Fruit fly (Drosophila melanogaster) whole organism, embryonic: ENCODE results near the gene SdicC.

Experiments used
- Awh ChIP-seq: fragments of 200-800 bp; sonication (Bioruptor generic); IDR thresholded peaks from 2 replicates; pipeline ENCODE4, ENCODE4 v1.3.6; 2022; ENCODE audit warnings: missing biosample characterization, missing genetic modification characterization
- BEAF-32 ChIP-seq: fragments of 200-800 bp; sonication (Bioruptor generic); optimal IDR thresholded peaks from 3 replicates; lab custom pipeline; 2017; ENCODE audit warnings: missing biosample characterization, missing genetic modification characterization, mild to moderate bottlenecking, moderate library complexity, missing genetic modification reagents
- CG1024 ChIP-seq: fragments of 200-800 bp; sonication (Bioruptor generic); IDR thresholded peaks from 2 replicates; pipeline ENCODE4 v1.3.6; 2022; ENCODE audit warnings: missing biosample characterization, missing genetic modification characterization
- CG10321 ChIP-seq: fragments of 200-800 bp; sonication (Bioruptor generic); IDR thresholded peaks from 2 replicates; pipeline ENCODE4 v1.3.6; 2022; ENCODE audit warnings: missing biosample characterization, missing genetic modification characterization
- CG11093 ChIP-seq: fragments of 200-800 bp; sonication (Bioruptor generic); IDR thresholded peaks from 3 replicates; pipeline ENCODE4 v1.3.6; 2022; ENCODE audit warnings: missing biosample characterization, missing genetic modification characterization
- CG1602 ChIP-seq: fragments of 200-800 bp; sonication (Bioruptor generic); optimal IDR thresholded peaks from 3 replicates; lab custom pipeline; 2016; ENCODE audit warnings: missing biosample characterization, missing genetic modification characterization
- CG17359 ChIP-seq: fragments of 200-800 bp; sonication (Bioruptor generic); optimal IDR thresholded peaks from 3 replicates; lab custom pipeline; 2018; ENCODE audit warnings: missing biosample characterization, mild to moderate bottlenecking, missing genetic modification characterization, moderate library complexity
- CG2120 ChIP-seq: fragments of 200-800 bp; sonication (Bioruptor generic); optimal IDR thresholded peaks from 3 replicates; lab custom pipeline; 2016; ENCODE audit warnings: missing biosample characterization, missing genetic modification characterization
- CG30020 ChIP-seq: fragments of 200-800 bp; optimal IDR thresholded peaks from 2 replicates; lab custom pipeline; 2019; ENCODE audit warnings: missing biosample characterization, mild to moderate bottlenecking, missing genetic modification characterization, moderate library complexity
- CG3281 ChIP-seq: fragments of 200-800 bp; sonication (Bioruptor generic); optimal IDR thresholded peaks from 3 replicates; lab custom pipeline; 2017; ENCODE audit warnings: missing biosample characterization, mild to moderate bottlenecking, missing genetic modification characterization
- CG6254 ChIP-seq: fragments of 200-800 bp; sonication (Bioruptor generic); optimal IDR thresholded peaks from 3 replicates; lab custom pipeline; 2017; ENCODE audit warnings: mild to moderate bottlenecking, missing biosample characterization, missing genetic modification reagents, missing genetic modification characterization
- CG6765 ChIP-seq: fragments of 200-800 bp; sonication (Bioruptor generic); optimal IDR thresholded peaks from 3 replicates; lab custom pipeline; 2017; ENCODE audit warnings: missing biosample characterization, mild to moderate bottlenecking, missing genetic modification characterization
- CG6791 ChIP-seq: fragments of 200-800 bp; sonication (Bioruptor generic); IDR thresholded peaks from 3 replicates; pipeline ENCODE4 v1.3.6; 2022; ENCODE audit warnings: missing biosample characterization, missing genetic modification characterization; ENCODE audit not compliant: partially characterized antibody
- CG6854 ChIP-seq: fragments of 200-800 bp; sonication (Bioruptor generic); optimal IDR thresholded peaks from 3 replicates; lab custom pipeline; 2017; ENCODE audit warnings: missing biosample characterization, mild to moderate bottlenecking, missing genetic modification characterization
- CG7357 ChIP-seq: fragments of 200-800 bp; sonication (Bioruptor generic); IDR thresholded peaks from 3 replicates; pipeline ENCODE4 v1.3.6; 2022; ENCODE audit warnings: missing biosample characterization, missing genetic modification characterization
- CG8089 ChIP-seq: fragments of 200-800 bp; sonication (Bioruptor generic); optimal IDR thresholded peaks from 3 replicates; lab custom pipeline; 2016; ENCODE audit warnings: missing biosample characterization, missing genetic modification characterization
- CG8281 ChIP-seq: fragments of 200-800 bp; sonication (Bioruptor generic); optimal IDR thresholded peaks from 2 replicates; lab custom pipeline; 2018; ENCODE audit warnings: missing biosample characterization, mild to moderate bottlenecking, missing genetic modification characterization, moderate library complexity
- CG9215 ChIP-seq: fragments of 200-800 bp; sonication (Bioruptor generic); IDR thresholded peaks from 2 replicates; pipeline ENCODE4 v1.3.6; 2022; ENCODE audit warnings: missing biosample characterization, missing genetic modification characterization
- Dip3 ChIP-seq: fragments of 200-800 bp; sonication (Bioruptor generic); optimal IDR thresholded peaks from 3 replicates; lab custom pipeline; 2016; ENCODE audit warnings: missing biosample characterization, missing genetic modification characterization
- ERR ChIP-seq: fragments of 200-800 bp; sonication (Bioruptor generic); optimal IDR thresholded peaks from 2 replicates; lab custom pipeline; 2016; ENCODE audit warnings: missing biosample characterization, missing genetic modification characterization
- Fer1 ChIP-seq: fragments of 200-800 bp; sonication (Bioruptor generic); optimal IDR thresholded peaks from 2 replicates; lab custom pipeline; 2017; ENCODE audit warnings: missing biosample characterization, mild to moderate bottlenecking, missing genetic modification characterization
- Fer3 ChIP-seq: fragments of 200-800 bp; sonication (Bioruptor generic); optimal IDR thresholded peaks from 2 replicates; lab custom pipeline; 2018; ENCODE audit warnings: missing biosample characterization, mild to moderate bottlenecking, missing genetic modification characterization, moderate library complexity
- HLH4C ChIP-seq: fragments of 200-800 bp; sonication (Bioruptor generic); IDR thresholded peaks from 3 replicates; pipeline ENCODE4 v1.3.6; 2022; ENCODE audit warnings: missing biosample characterization, missing genetic modification characterization; ENCODE audit not compliant: partially characterized antibody
- Hey ChIP-seq: fragments of 200-800 bp; sonication (Bioruptor generic); optimal IDR thresholded peaks from 3 replicates; lab custom pipeline; 2018; ENCODE audit warnings: missing biosample characterization, mild to moderate bottlenecking, missing genetic modification characterization
- Hmx ChIP-seq: fragments of 200-800 bp; sonication (Bioruptor generic); optimal IDR thresholded peaks from 2 replicates; lab custom pipeline; 2016; ENCODE audit warnings: missing biosample characterization, missing genetic modification characterization
- Hr51 ChIP-seq, 2 experiments: fragments of 200-800 bp; sonication (Bioruptor generic); optimal IDR thresholded peaks; 2 replicates in 1 of 2; 3 replicates in 1 of 2; lab custom pipeline; 2016 to 2018; ENCODE audit warnings: missing biosample characterization in 2 of 2, missing genetic modification characterization in 2 of 2, mild to moderate bottlenecking in 1 of 2, moderate library complexity in 1 of 2
- Mrtf ChIP-seq: fragments of 200-800 bp; sonication (Bioruptor generic); IDR thresholded peaks from 3 replicates; pipeline ENCODE4 v1.3.6; 2022; ENCODE audit warnings: missing biosample characterization, missing genetic modification characterization
- Oaz ChIP-seq: fragments of 200-800 bp; sonication (Bioruptor generic); IDR thresholded peaks from 2 replicates; pipeline ENCODE4 v1.3.6; 2022; ENCODE audit warnings: missing biosample characterization, missing genetic modification characterization
- Xrp1 ChIP-seq: fragments of 200-800 bp; sonication (Bioruptor generic); IDR thresholded peaks from 2 replicates; pipeline ENCODE4 v1.3.6; 2022; ENCODE audit warnings: missing biosample characterization, missing genetic modification characterization
- cas ChIP-seq: fragments of 200-800 bp; sonication (Bioruptor generic); IDR thresholded peaks from 2 replicates; pipeline ENCODE4 v1.3.6; 2022; ENCODE audit warnings: missing biosample characterization, missing genetic modification characterization
- cg ChIP-seq: fragments of 200-800 bp; sonication (Bioruptor generic); optimal IDR thresholded peaks from 3 replicates; lab custom pipeline; 2019; ENCODE audit warnings: missing biosample characterization, mild to moderate bottlenecking, missing genetic modification characterization, moderate library complexity
- dan ChIP-seq: fragments of 200-800 bp; sonication (Bioruptor generic); IDR thresholded peaks from 2 replicates; pipeline ENCODE4 v1.3.6; 2022; ENCODE audit warnings: missing biosample characterization, missing genetic modification characterization
- dati ChIP-seq: fragments of 200-800 bp; sonication (Bioruptor generic); IDR thresholded peaks from 2 replicates; pipeline ENCODE4 v1.3.6; 2022; ENCODE audit warnings: missing biosample characterization, missing genetic modification characterization
- eve ChIP-seq, 2 experiments: fragments of >200 bp; optimal IDR thresholded peaks; 2 replicates each; lab custom pipeline; 2017; ENCODE audit warnings: missing biosample characterization in 2 of 2, missing genetic modification characterization in 2 of 2
- eyg ChIP-seq: fragments of 200-800 bp; sonication (Bioruptor generic); optimal IDR thresholded peaks from 3 replicates; lab custom pipeline; 2016; ENCODE audit warnings: missing biosample characterization, missing genetic modification characterization
- fd102C ChIP-seq: fragments of 200-800 bp; sonication (Bioruptor generic); optimal IDR thresholded peaks from 2 replicates; lab custom pipeline; 2018; ENCODE audit warnings: missing biosample characterization, mild to moderate bottlenecking, missing genetic modification characterization, moderate library complexity
- her ChIP-seq: fragments of 200-800 bp; sonication (Bioruptor generic); optimal IDR thresholded peaks from 2 replicates; lab custom pipeline; 2016; ENCODE audit warnings: missing biosample characterization, missing genetic modification characterization
- nau ChIP-seq: fragments of 200-800 bp; sonication (Bioruptor generic); optimal IDR thresholded peaks from 3 replicates; lab custom pipeline; 2017; ENCODE audit warnings: missing biosample characterization, mild to moderate bottlenecking, missing genetic modification characterization, missing genetic modification reagents
- pan ChIP-seq, 4 experiments: fragments of >200 bp in 3 of 4; fragments of 200-800 bp in 1 of 4; sonication (Bioruptor generic) in 1 of 4; optimal IDR thresholded peaks in 3 of 4; IDR thresholded peaks in 1 of 4; 2 replicates each; pipeline versions ENCODE4 v1.3.6 to Lab custom; 2017 to 2022; ENCODE audit warnings: missing biosample characterization in 2 of 4, missing genetic modification characterization in 2 of 4, mixed read lengths in 1 of 4
- phol ChIP-seq: fragments of 200-800 bp; sonication (Bioruptor generic); optimal IDR thresholded peaks from 3 replicates; lab custom pipeline; 2018; ENCODE audit warnings: missing biosample characterization, mild to moderate bottlenecking, missing genetic modification characterization, moderate library complexity
- pita ChIP-seq: fragments of 200-800 bp; sonication (Bioruptor generic); optimal IDR thresholded peaks from 2 replicates; lab custom pipeline; 2017; ENCODE audit warnings: missing biosample characterization, mild to moderate bottlenecking, missing genetic modification characterization
- row ChIP-seq: fragments of 200-800 bp; sonication (Bioruptor generic); IDR thresholded peaks from 3 replicates; pipeline ENCODE4 v1.3.6; 2022; ENCODE audit warnings: missing biosample characterization, missing genetic modification characterization
- salm ChIP-seq: fragments of 200-800 bp; sonication (Bioruptor generic); optimal IDR thresholded peaks from 2 replicates; lab custom pipeline; 2018; ENCODE audit warnings: missing biosample characterization, mild to moderate bottlenecking, missing genetic modification characterization
- scrt ChIP-seq: fragments of 200-800 bp; sonication (Bioruptor generic); optimal IDR thresholded peaks from 2 replicates; lab custom pipeline; 2018; ENCODE audit warnings: missing biosample characterization, mild to moderate bottlenecking, missing genetic modification characterization, moderate library complexity
- shn ChIP-seq: fragments of 200-800 bp; sonication (Bioruptor generic); optimal IDR thresholded peaks from 3 replicates; lab custom pipeline; 2016; ENCODE audit warnings: missing biosample characterization, missing genetic modification characterization
- slou ChIP-seq: fragments of 200-800 bp; sonication (Bioruptor generic); optimal IDR thresholded peaks from 3 replicates; lab custom pipeline; 2016; ENCODE audit warnings: missing biosample characterization, missing genetic modification characterization
- stc ChIP-seq: fragments of 200-800 bp; sonication (Bioruptor generic); IDR thresholded peaks from 2 replicates; pipeline ENCODE4 v1.3.6; 2022; ENCODE audit warnings: missing biosample characterization, missing genetic modification characterization
- trh ChIP-seq: fragments of 200-800 bp; sonication (Bioruptor generic); optimal IDR thresholded peaks from 2 replicates; lab custom pipeline; 2016; ENCODE audit warnings: missing biosample characterization, missing genetic modification characterization
- vnd ChIP-seq: fragments of 200-800 bp; sonication (Bioruptor generic); IDR thresholded peaks from 3 replicates; pipeline ENCODE4 v1.3.6; 2022; ENCODE audit warnings: missing biosample characterization, missing genetic modification characterization; ENCODE audit not compliant: partially characterized antibody
- wdn ChIP-seq: fragments of 200-800 bp; sonication (Bioruptor generic); IDR thresholded peaks from 2 replicates; pipeline ENCODE4 v1.3.6; 2022; ENCODE audit warnings: missing biosample characterization, missing genetic modification characterization

The SdicC gene

DNA sequence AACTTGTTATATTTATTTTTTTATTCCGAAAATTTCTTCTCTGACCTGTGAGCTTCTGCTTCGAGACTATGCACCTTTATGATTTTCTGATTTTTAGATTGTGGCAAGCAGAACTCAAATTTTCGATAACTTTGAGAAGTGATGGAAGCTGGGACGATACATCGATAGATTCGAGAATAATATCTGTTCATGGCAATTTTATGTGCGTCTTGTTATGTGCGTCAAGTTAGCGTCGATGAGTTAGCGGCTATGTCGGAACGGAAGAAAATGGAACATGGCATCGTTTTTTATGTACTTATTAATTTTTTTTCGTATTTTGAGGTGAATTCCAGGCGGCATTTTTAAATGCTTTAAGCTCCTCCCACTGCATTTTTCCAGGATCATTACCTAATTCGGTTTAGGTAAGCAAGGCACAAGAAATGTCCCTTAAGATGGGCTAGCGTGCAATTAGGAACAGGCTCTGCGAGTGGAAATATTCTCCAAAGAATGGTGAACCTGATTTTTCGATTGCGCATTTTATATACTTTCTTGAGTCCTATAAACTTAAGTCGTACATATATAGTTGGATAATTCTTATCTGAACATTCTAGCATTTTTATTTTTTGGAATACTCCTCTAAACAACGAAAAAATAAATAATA is 51.2 kb downstream of the SdicC start, which contains the start of gene Phf7 (continued):
- no peak for TF ChIP-seq CG6854 (GFP tag; lab: Kevin White, UChicago)
- TF ChIP-seq CG3281 (GFP tag; lab: Kevin White, UChicago): no peak
- TF ChIP-seq Hr51 (GFP tag; optimal IDR thresholded peaks at IDR 0.05; lab: Kevin White, UChicago): no peak
- TF ChIP-seq CG17359 (tag; lab: Kevin White, UChicago): no peak
- TF ChIP-seq row (GFP tag; lab: Robert Waterston, UW): peak; percentile 67
- TF ChIP-seq Hey (tag; lab: Kevin White, UChicago): no peak
- no peak for TF ChIP-seq stc (GFP tag; lab: Robert Waterston, UW)
- TF ChIP-seq CG8281 (tag; lab: Kevin White, UChicago): no peak
- no peak for TF ChIP-seq Hmx (GFP tag; lab: Kevin White, UChicago)
- TF ChIP-seq Oaz (GFP tag; lab: Robert Waterston, UW): no peak
- no peak for TF ChIP-seq her
- no peak for TF ChIP-seq cas
- TF ChIP-seq CG1602 (GFP tag; lab: Kevin White, UChicago): no peak
- TF ChIP-seq pan (optimal IDR thresholded peaks at IDR 0.05; lab: Kevin White, UChicago): no peak
- TF ChIP-seq pan (GFP tag; optimal IDR thresholded peaks at IDR 0.05 in 1 of 2, IDR thresholded peaks at IDR 0.05 in 1 of 2): no peak
- no peak for TF ChIP-seq Fer3 (tag; lab: Kevin White, UChicago)
- TF ChIP-seq eyg (GFP tag; lab: Kevin White, UChicago): no peak
- TF ChIP-seq Dip3 (GFP tag; lab: Kevin White, UChicago): no peak
- no peak for TF ChIP-seq slou (GFP tag; lab: Kevin White, UChicago)
- TF ChIP-seq cg (GFP tag; lab: Kevin White, UChicago): no peak
- no peak for TF ChIP-seq fd102C (GFP tag; lab: Kevin White, UChicago)
- TF ChIP-seq HLH4C (GFP tag; lab: Robert Waterston, UW): peak; percentile 65
- TF ChIP-seq CG6765 (GFP tag; lab: Kevin White, UChicago): no peak
- no peak for TF ChIP-seq ERR (GFP tag; lab: Kevin White, UChicago)
- TF ChIP-seq trh (GFP tag; lab: Kevin White, UChicago): no peak
- no peak for TF ChIP-seq Fer1 (GFP tag; lab: Kevin White, UChicago)
- no peak for TF ChIP-seq CG11093
- TF ChIP-seq shn (GFP tag; lab: Kevin White, UChicago): no peak
- no peak for TF ChIP-seq scrt
- TF ChIP-seq BEAF-32: peak; percentile 83
- TF ChIP-seq dan (GFP tag; lab: Robert Waterston, UW): no peak
- TF ChIP-seq CG2120 (GFP tag; lab: Kevin White, UChicago): peak; percentile 8
- peak; percentile 82 for TF ChIP-seq CG6791
- TF ChIP-seq CG1024: peak; percentile 64; the same call in 1 of the 2 replicates
- TF ChIP-seq vnd (GFP tag; lab: Robert Waterston, UW): peak; percentile 77
- TF ChIP-seq CG9215 (GFP tag; lab: Robert Waterston, UW): no peak
- TF ChIP-seq CG6254 (GFP tag; lab: Kevin White, UChicago): no peak
- no peak for TF ChIP-seq Xrp1
- peak; percentile 98 for TF ChIP-seq CG30020
- peak; percentile 42 for TF ChIP-seq phol (tag; lab: Kevin White, UChicago)
- TF ChIP-seq Mrtf (GFP tag; lab: Robert Waterston, UW): no peak
- TF ChIP-seq CG7357 (GFP tag; lab: Robert Waterston, UW): no peak
- TF ChIP-seq CG8089: no peak
- no peak for TF ChIP-seq nau (GFP tag; lab: Kevin White, UChicago)
- no peak for TF ChIP-seq eve (GFP tag; optimal IDR thresholded peaks at IDR 0.05; lab: Kevin White, UChicago)
- TF ChIP-seq salm: no peak
- no peak for TF ChIP-seq dati (GFP tag; lab: Robert Waterston, UW)
- no peak for TF ChIP-seq CG10321 (GFP tag; lab: Robert Waterston, UW)
- TF ChIP-seq wdn: no peak
- no peak for TF ChIP-seq pita (GFP tag; lab: Kevin White, UChicago)
- TF ChIP-seq Awh (GFP tag; lab: Robert Waterston, UW): no peak
